Worm (Caenorhabditis elegans): ENCODE measurements around the gene ZC239.14.

ZC239.14 gene

ce11 chrII:3244070-3244469 lies 22.2 kb upstream of the ZC239.14 start, which contains the start of gene C17F4.12:
TSS of gene C17F4.12 (minus strand) at chrII:3244170.
- TF ChIP-seq sptf-2 (GFP tag; optimal IDR thresholded peaks at IDR 0.05) (no peak), fkh-3 (tag; optimal IDR thresholded peaks at IDR 0.05) (no peak), K11D2.4 (GFP tag; IDR thresholded peaks at IDR 0.05) (no peak), sea-2 (GFP tag; IDR thresholded peaks at IDR 0.05) (no peak)

DNA sequence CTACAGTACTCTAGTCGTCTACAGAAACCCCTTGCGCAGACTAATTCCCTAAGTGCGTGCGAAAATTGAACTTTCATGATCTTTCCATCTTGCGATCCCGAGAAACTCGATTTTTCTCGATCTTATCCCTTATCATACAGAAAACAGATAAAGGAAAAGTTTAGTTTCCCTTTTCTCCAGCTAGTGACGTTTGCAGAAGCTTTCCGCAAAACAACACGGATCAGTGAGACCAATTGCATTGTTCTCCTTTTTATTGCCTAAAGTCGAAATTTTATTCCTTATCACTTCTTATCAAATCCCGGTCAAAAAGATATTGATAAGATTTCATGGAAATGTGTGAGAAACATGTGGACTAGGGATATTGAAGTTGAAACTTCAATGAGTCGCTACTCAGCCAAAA lies 20.0 kb upstream of the ZC239.14 start:
- no peak for TF ChIP-seq egrh-3 (GFP tag; IDR thresholded peaks at IDR 0.05)
- TF ChIP-seq lag-1 (GFP tag; IDR thresholded peaks at IDR 0.05): no peak
- TF ChIP-seq Y56A3A.18 (GFP tag; IDR thresholded peaks at IDR 0.05): no peak
- no peak for TF ChIP-seq nhr-179 (tag; optimal IDR thresholded peaks at IDR 0.05)
- no peak for TF ChIP-seq hsf-1 (GFP tag; IDR thresholded peaks at IDR 0.05)
- TF ChIP-seq hmg-1.2 (GFP tag; IDR thresholded peaks at IDR 0.05): no peak
- no peak for TF ChIP-seq dpl-1 (GFP tag; optimal IDR thresholded peaks at IDR 0.05)
- no peak for TF ChIP-seq ceh-58 (GFP tag; IDR thresholded peaks at IDR 0.05)
- TF ChIP-seq mxl-1 (tag; optimal IDR thresholded peaks at IDR 0.05): no peak
- TF ChIP-seq egl-44 (GFP tag; IDR thresholded peaks at IDR 0.05): no peak
- no peak for TF ChIP-seq lin-54 (GFP tag; optimal IDR thresholded peaks at IDR 0.05)
- no peak for TF ChIP-seq lsl-1 (GFP tag; optimal IDR thresholded peaks at IDR 0.05)
- no peak for TF ChIP-seq B0035.1 (tag; optimal IDR thresholded peaks at IDR 0.05)
- TF ChIP-seq sdz-38 (tag; optimal IDR thresholded peaks at IDR 0.05): no peak
- no peak for TF ChIP-seq ztf-28 (GFP tag; IDR thresholded peaks at IDR 0.05)

DNA sequence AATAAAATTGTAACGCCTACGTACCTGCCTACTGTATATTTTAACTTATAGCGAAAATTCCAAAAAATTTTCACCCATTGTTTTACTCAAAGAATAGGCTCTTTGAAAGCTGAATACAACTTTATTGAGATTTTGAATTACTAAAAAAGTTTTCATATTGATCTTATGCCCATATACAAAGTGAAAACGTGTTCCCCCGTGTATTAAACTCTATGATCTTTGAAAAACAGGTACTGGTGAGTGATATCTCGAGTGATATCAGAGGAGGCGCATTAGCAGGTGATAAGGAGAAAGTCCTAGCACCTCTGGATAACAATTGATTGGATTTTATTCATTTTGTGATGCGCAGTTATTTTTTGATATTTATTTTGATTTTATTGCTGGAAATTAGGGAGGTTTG lies 18.4 kb upstream of the ZC239.14 start, which contains the start of gene C17F4.3:
C17F4.3 (plus strand) TSS at position 301 of the 400 bp plus-strand sequence.
- TF ChIP-seq attf-6 (GFP tag; IDR thresholded peaks at IDR 0.05): no peak
- no peak for TF ChIP-seq cebp-1 (GFP tag; IDR thresholded peaks at IDR 0.05)
- no peak for TF ChIP-seq cebp-1 (tag; optimal IDR thresholded peaks at IDR 0.05)
- TF ChIP-seq mxl-1 (tag; optimal IDR thresholded peaks at IDR 0.05): no peak
- TF ChIP-seq athp-1 (tag; optimal IDR thresholded peaks at IDR 0.05): no peak
- no peak for TF ChIP-seq lir-1 (GFP tag; conservative IDR thresholded peaks at IDR 0.05)

- TF ChIP-seq ceh-91 (GFP tag; IDR thresholded peaks at IDR 0.05) (no peak), mes-4 (tag; optimal IDR thresholded peaks at IDR 0.05) (no peak), K12H6.12 (tag; optimal IDR thresholded peaks at IDR 0.05) (no peak), lsy-27 (tag; optimal IDR thresholded peaks at IDR 0.05; ENCODE audit: borderline replicate concordance, insufficient read depth) (no peak), B0261.1 (tag; optimal IDR thresholded peaks at IDR 0.05) (no peak), F22D6.2 (tag; optimal IDR thresholded peaks at IDR 0.05) (no peak), nhr-80 (tag; optimal IDR thresholded peaks at IDR 0.05) (no peak), rcor-1 (GFP tag; IDR thresholded peaks at IDR 0.05) (no peak), snpc-4 (GFP tag; optimal IDR thresholded peaks at IDR 0.05) (no peak), snpc-4 (tag; optimal IDR thresholded peaks at IDR 0.05) (no peak)
Observed at ce11 chrII:3237038-3237521, 15.2 kb upstream of the ZC239.14 start, which contains the start of the genes srz-67 and C17F4.11. TSS of gene srz-67 (minus strand) at chrII:3237138. TSS of gene C17F4.11 (plus strand) at chrII:3237471.

DNA sequence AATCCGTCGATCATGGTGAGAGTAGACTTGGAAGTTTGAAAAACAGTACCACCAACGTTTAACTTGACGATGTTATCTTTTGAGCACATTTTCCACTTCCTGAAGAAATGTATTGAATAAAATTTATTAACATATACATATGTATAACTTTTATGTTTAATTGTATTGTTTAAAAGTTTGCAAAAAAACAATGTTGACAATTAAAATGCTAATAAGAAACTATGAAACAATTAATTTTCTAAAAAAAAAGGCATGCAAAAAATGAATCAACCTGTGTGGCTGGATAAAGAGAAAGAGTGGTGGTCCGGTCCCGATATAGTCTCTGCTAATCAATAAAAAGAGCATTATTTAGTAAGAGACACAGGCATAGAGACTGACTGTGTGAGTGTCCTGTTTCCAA lies 12.9 kb upstream of the ZC239.14 start, which contains the start of gene C17F4.8:
C17F4.8 (minus strand) TSS at position 101 of the 400 bp plus-strand sequence.
- TF ChIP-seq hmg-1.2 (GFP tag; IDR thresholded peaks at IDR 0.05) (no peak), ceh-58 (GFP tag; IDR thresholded peaks at IDR 0.05) (no peak), B0035.1 (tag; optimal IDR thresholded peaks at IDR 0.05) (no peak), ama-1 (optimal IDR thresholded peaks at IDR 0.05) (no peak), ama-1 (GFP tag; optimal IDR thresholded peaks at IDR 0.05) (no peak), nhr-27 (tag; optimal IDR thresholded peaks at IDR 0.05) (no peak), ztf-6 (GFP tag; IDR thresholded peaks at IDR 0.05) (no peak), lag-1 (GFP tag; IDR thresholded peaks at IDR 0.05) (no peak), hlh-12 (tag; optimal IDR thresholded peaks at IDR 0.05) (no peak), mcd-1 (GFP tag; IDR thresholded peaks at IDR 0.05) (no peak)
